Worm (Caenorhabditis elegans) whole organism, midembryonic: ENCODE data around the gene Y49F6C.8.

Source experiments
- klf-2 ChIP-seq: fragments of 200-800 bp; sonication (Bioruptor generic); conservative IDR thresholded peaks from 2 replicates; pipeline ENCODE4 v1.3.6; 2022; ENCODE audit warnings: missing genetic modification reagents, missing genetic modification characterization, missing compliant biosample characterization
- ztf-23 ChIP-seq: fragments of 200-800 bp; sonication (Bioruptor generic); IDR thresholded peaks from 2 replicates; pipeline ENCODE4 v1.3.6; 2022; ENCODE audit warnings: missing genetic modification reagents, missing genetic modification characterization, missing compliant biosample characterization
- ztf-29 ChIP-seq: fragments of 200-800 bp; sonication (Bioruptor generic); IDR thresholded peaks from 2 replicates; pipeline ENCODE4 v1.3.6; 2022; ENCODE audit warnings: missing genetic modification reagents, missing genetic modification characterization, missing compliant biosample characterization

DNA sequence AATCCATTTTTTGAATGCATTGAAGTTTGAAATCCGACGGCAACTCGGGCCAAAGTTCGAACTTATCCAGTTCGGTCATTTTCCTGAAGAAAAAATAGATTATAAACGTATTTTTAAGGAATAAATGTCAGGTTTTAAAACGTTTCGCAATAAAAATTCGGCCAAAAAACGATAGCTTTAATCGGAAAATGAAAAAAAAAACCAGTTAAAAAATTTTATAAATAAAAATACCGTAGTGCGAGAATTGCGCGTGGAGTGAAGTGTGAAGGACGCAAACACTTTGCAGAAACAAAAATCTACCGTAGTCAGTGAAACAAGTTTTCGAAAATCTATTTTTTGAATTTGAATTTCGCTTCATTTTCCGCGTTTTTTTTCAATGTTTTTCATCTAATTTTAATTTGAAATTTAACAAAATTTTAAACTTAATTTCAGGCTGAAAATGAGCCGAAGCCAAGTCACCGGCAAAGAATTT, 20.1 kb downstream of the Y49F6C.8 start, which contains the start of gene F14D2.8:
- TF ChIP-seq ztf-29 (GFP tag; lab: Robert Waterston, UW), result no peak
- TF ChIP-seq klf-2, result no peak
- no peak for TF ChIP-seq ztf-23 (GFP tag; lab: Robert Waterston, UW)
